Worm (Caenorhabditis elegans) whole organism, mixed stage, embryonic: ENCODE results near the gene add-2.

ENCODE experiments used
- M03D4.4 ChIP-seq: sonication (generic microtip); optimal IDR thresholded peaks from 2 replicates; lab custom pipeline; 2017; ENCODE audit warnings: mild to moderate bottlenecking, missing genetic modification characterization, missing compliant biosample characterization
- bed-3 ChIP-seq: fragments of 200-800 bp; sonication (Bioruptor generic); optimal IDR thresholded peaks from 3 replicates; lab custom pipeline; 2018; ENCODE audit warnings: mild to moderate bottlenecking, missing genetic modification characterization, moderate library complexity, missing compliant biosample characterization
- blmp-1 ChIP-seq: fragments of 150-350 bp; optimal IDR thresholded peaks from 2 replicates; lab custom pipeline; 2014; ENCODE audit warnings: missing biosample characterization, missing genetic modification characterization
- ceh-39 ChIP-seq: fragments of 150-350 bp; optimal IDR thresholded peaks from 2 replicates; lab custom pipeline; 2014; ENCODE audit warnings: missing biosample characterization, missing genetic modification characterization
- ceh-43 ChIP-seq: fragments of 200-800 bp; sonication (Bioruptor generic); optimal IDR thresholded peaks from 2 replicates; lab custom pipeline; 2018; ENCODE audit warnings: mild to moderate bottlenecking, missing genetic modification characterization, moderate library complexity, missing compliant biosample characterization
- ceh-83 ChIP-seq: fragments of 200-800 bp; sonication (Bioruptor generic); optimal IDR thresholded peaks from 2 replicates; lab custom pipeline; 2018; ENCODE audit warnings: mild to moderate bottlenecking, missing genetic modification characterization, missing compliant biosample characterization
- ces-1 ChIP-seq: fragments of 150-350 bp; optimal IDR thresholded peaks from 2 replicates; lab custom pipeline; 2014; ENCODE audit warnings: missing biosample characterization, missing genetic modification reagents, missing genetic modification characterization
- cnd-1 ChIP-seq: fragments of 200-800 bp; sonication (Bioruptor generic); optimal IDR thresholded peaks from 2 replicates; lab custom pipeline; 2018; ENCODE audit warnings: mild to moderate bottlenecking, missing genetic modification characterization, missing compliant biosample characterization
- drap-1 ChIP-seq: fragments of 200-800 bp; sonication (Bioruptor generic); optimal IDR thresholded peaks from 3 replicates; lab custom pipeline; 2018; ENCODE audit warnings: mild to moderate bottlenecking, missing genetic modification characterization, missing compliant biosample characterization
- elt-1 ChIP-seq: sonication (generic microtip); optimal IDR thresholded peaks from 2 replicates; lab custom pipeline; 2017; ENCODE audit warnings: missing genetic modification characterization, mild to moderate bottlenecking, missing compliant biosample characterization, antibody characterized with exemption, moderate library complexity, borderline replicate concordance; ENCODE audit not compliant: insufficient read depth
- elt-3 ChIP-seq: fragments of 150-350 bp; optimal IDR thresholded peaks from 2 replicates; lab custom pipeline; 2014; ENCODE audit warnings: missing biosample characterization, missing genetic modification characterization
- flh-1 ChIP-seq: fragments of 200-800 bp; sonication (Bioruptor generic); optimal IDR thresholded peaks from 2 replicates; lab custom pipeline; 2018; ENCODE audit warnings: mild to moderate bottlenecking, missing genetic modification characterization, moderate library complexity, missing compliant biosample characterization
- ham-2 ChIP-seq: fragments of 200-800 bp; sonication (Bioruptor generic); optimal IDR thresholded peaks from 2 replicates; lab custom pipeline; 2018; ENCODE audit warnings: mild to moderate bottlenecking, missing genetic modification characterization, missing compliant biosample characterization
- hlh-1 ChIP-seq: fragments of 150-350 bp; optimal IDR thresholded peaks from 2 replicates; lab custom pipeline; 2014; ENCODE audit warnings: missing biosample characterization, missing genetic modification reagents, missing genetic modification characterization
- lin-13 ChIP-seq: fragments of 150-350 bp; optimal IDR thresholded peaks from 2 replicates; lab custom pipeline; 2014; ENCODE audit warnings: missing biosample characterization, missing genetic modification characterization
- lin-32 ChIP-seq: fragments of 200-800 bp; sonication (Bioruptor generic); optimal IDR thresholded peaks from 2 replicates; lab custom pipeline; 2018; ENCODE audit warnings: mild to moderate bottlenecking, missing genetic modification characterization, missing compliant biosample characterization
- lsy-2 ChIP-seq: fragments of 150-350 bp; optimal IDR thresholded peaks from 2 replicates; lab custom pipeline; 2014; ENCODE audit warnings: missing biosample characterization, missing genetic modification characterization
- mep-1 ChIP-seq: fragments of 150-350 bp; optimal IDR thresholded peaks from 2 replicates; lab custom pipeline; 2017; ENCODE audit warnings: missing biosample characterization, missing genetic modification reagents, missing genetic modification characterization, inconsistent platforms
- mls-2 ChIP-seq: sonication (generic microtip); optimal IDR thresholded peaks from 2 replicates; lab custom pipeline; 2016; ENCODE audit warnings: mild to moderate bottlenecking, missing genetic modification characterization, moderate library complexity, missing compliant biosample characterization
- nhr-12 ChIP-seq: fragments of 150-350 bp; optimal IDR thresholded peaks from 2 replicates; lab custom pipeline; 2014; ENCODE audit warnings: missing biosample characterization, missing genetic modification characterization
- nhr-2 ChIP-seq: fragments of 150-350 bp; optimal IDR thresholded peaks from 2 replicates; lab custom pipeline; 2014; ENCODE audit warnings: missing biosample characterization, missing genetic modification characterization
- nhr-237 ChIP-seq: fragments of 150-350 bp; optimal IDR thresholded peaks from 2 replicates; lab custom pipeline; 2014; ENCODE audit warnings: missing biosample characterization, missing genetic modification characterization
- pha-4 ChIP-seq: fragments of 150-350 bp; optimal IDR thresholded peaks from 2 replicates; lab custom pipeline; 2018; ENCODE audit warnings: missing biosample characterization, missing genetic modification reagents, missing genetic modification characterization
- sem-2 ChIP-seq: fragments of 200-800 bp; sonication (Bioruptor generic); optimal IDR thresholded peaks from 2 replicates; lab custom pipeline; 2018; ENCODE audit warnings: mild to moderate bottlenecking, missing genetic modification characterization, missing compliant biosample characterization
- sptf-1 ChIP-seq: sonication (generic microtip); optimal IDR thresholded peaks from 2 replicates; lab custom pipeline; 2017; ENCODE audit warnings: mild to moderate bottlenecking, missing genetic modification characterization, moderate library complexity, missing compliant biosample characterization
- unc-120 ChIP-seq: sonication (generic microtip); optimal IDR thresholded peaks from 2 replicates; lab custom pipeline; 2017; ENCODE audit warnings: missing genetic modification characterization, missing compliant biosample characterization; ENCODE audit not compliant: poor library complexity, severe bottlenecking
- unc-39 ChIP-seq: fragments of 150-350 bp; optimal IDR thresholded peaks from 2 replicates; lab custom pipeline; 2014; ENCODE audit warnings: missing biosample characterization, missing genetic modification characterization
- ztf-11 ChIP-seq: fragments of 150-350 bp; optimal IDR thresholded peaks from 2 replicates; lab custom pipeline; 2014; ENCODE audit warnings: missing biosample characterization, missing genetic modification characterization

Gene add-2

DNA sequence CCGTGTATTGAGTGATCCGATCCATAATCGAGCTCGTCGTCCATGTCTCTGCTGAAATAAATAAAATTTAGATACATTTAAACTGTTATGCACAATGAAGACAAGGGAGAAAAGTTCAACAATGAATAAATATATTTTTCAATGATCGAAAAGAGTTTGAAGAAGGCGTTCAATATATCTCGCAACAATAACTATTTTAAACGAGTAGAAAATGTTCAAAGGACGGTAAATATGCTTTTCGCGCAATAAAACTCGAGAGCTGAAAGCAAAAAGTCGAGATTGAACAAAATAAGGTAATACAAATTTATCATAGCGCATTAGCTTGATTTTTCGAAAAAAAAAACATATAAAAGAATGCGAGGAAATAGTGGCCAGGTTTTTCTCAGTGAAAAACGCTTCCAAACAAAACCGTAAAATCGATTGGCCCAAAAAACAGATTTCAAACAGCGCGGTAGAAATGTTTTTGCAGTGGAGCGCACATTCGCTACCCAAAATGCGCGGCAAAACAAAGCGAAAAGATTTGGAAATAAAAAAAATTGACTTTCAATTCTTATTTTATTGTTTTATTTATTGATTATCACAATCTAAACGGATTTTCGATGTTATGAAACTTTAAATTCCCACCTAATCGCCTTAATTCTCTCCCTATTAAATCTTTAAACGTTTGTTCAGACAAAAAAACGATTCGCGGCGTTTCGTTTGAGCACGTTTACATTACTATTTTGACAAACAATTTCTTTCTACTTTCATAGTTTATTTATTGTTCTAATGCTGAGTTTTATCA, 27.8 kb upstream of the add-2 start, which contains the start of the genes kup-1 and F10C2.4:
Gene kup-1, minus strand, starts transcription at position 51 of the 784 bp plus-strand sequence.
Gene F10C2.4, plus strand, starts transcription at position 734 of the 784 bp plus-strand sequence.
- TF ChIP-seq ztf-11 (tag; lab: Kevin White, UChicago) (no peak), lin-13 (tag; lab: Kevin White, UChicago) (no peak), ceh-83 (no peak), mep-1 (tag; lab: Kevin White, UChicago) (peak; percentile 53), flh-1 (GFP tag; lab: Kevin White, UChicago) (no peak), ces-1 (GFP tag; lab: Kevin White, UChicago) (no peak), sem-2 (GFP tag; lab: Kevin White, UChicago) (no peak), bed-3 (GFP tag; lab: Kevin White, UChicago) (no peak), nhr-2 (tag; lab: Kevin White, UChicago) (peak; percentile 13), nhr-237 (tag; lab: Kevin White, UChicago) (peak; percentile 5), blmp-1 (tag; lab: Kevin White, UChicago) (no peak), ceh-39 (tag; lab: Kevin White, UChicago) (peak; percentile 61), unc-120 (no peak), lin-32 (GFP tag; lab: Kevin White, UChicago) (no peak), elt-1 (no peak), lsy-2 (tag; lab: Kevin White, UChicago) (peak; percentile 39)

ce11 chrV:12039755-12040154, 26.5 kb upstream of the add-2 start:
- TF ChIP-seq ceh-43 (GFP tag; lab: Kevin White, UChicago) (peak; percentile 51), nhr-2 (tag; lab: Kevin White, UChicago) (peak; percentile 74), ces-1 (GFP tag; lab: Kevin White, UChicago) (no peak), mls-2 (tag; lab: Kevin White, UChicago) (peak; percentile 39)
- TF ChIP-seq, all 35 proteins: peak for 3

DNA sequence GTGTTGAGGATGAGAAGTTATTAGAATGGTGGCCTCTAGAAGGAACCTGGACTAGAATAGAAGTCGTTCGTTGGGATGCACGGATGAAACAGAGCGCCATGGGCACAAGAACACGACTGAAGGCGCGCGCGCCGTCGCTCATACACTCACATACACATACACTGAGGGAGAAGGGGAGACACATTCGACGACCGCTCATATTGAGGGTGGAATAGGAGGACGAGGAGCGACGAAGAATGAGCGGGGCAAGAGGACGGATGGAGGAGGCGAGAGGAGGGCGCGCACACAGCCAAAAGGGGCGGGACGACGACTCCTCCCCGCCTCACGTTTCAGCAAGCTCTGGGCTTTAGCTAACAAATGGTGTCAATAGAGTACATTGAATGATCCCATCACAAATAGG, 25.6 kb upstream of the add-2 start:
- TF ChIP-seq ham-2 (GFP tag; lab: Kevin White, UChicago) (peak; percentile 70), M03D4.4 (tag; lab: Kevin White, UChicago) (peak; percentile 12), unc-120 (peak; percentile 34), nhr-12 (no peak), pha-4 (tag; lab: Kevin White, UChicago) (peak; percentile 35), mls-2 (tag; lab: Kevin White, UChicago) (peak; percentile 50), cnd-1 (tag; lab: Kevin White, UChicago) (no peak)
- TF ChIP-seq, all 35 proteins: peak for 5

DNA sequence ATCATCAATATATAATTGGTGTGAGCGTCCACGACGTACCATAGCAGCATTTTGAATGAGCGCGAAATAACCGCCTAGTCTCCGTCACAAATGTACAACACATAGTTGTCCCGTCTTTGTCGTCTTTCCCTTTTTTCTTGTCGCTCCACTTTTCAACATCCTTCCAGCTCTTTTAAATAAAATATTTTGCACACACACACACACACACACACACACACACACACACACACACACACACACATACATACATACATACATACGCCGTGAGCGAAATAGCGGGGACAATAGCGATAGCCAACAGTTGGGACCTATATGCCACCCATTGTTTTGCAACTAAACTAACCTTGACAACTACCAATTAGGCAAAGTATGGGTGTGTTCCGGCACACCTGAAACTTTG, 25.1 kb upstream of the add-2 start:
- TF ChIP-seq ceh-83 (peak; percentile 76), elt-3 (tag; lab: Kevin White, UChicago) (no peak), sem-2 (GFP tag; lab: Kevin White, UChicago) (peak; percentile 10)

ce11 chrV:12037889-12038288, 24.7 kb upstream of the add-2 start:
- TF ChIP-seq lin-13 (tag; lab: Kevin White, UChicago) (no peak), sptf-1 (tag; lab: Kevin White, UChicago) (no peak), lin-32 (GFP tag; lab: Kevin White, UChicago) (no peak), bed-3 (GFP tag; lab: Kevin White, UChicago) (no peak), pha-4 (tag; lab: Kevin White, UChicago) (no peak), mep-1 (tag; lab: Kevin White, UChicago) (no peak), unc-39 (tag; lab: Kevin White, UChicago) (no peak), M03D4.4 (tag; lab: Kevin White, UChicago) (no peak), sem-2 (GFP tag; lab: Kevin White, UChicago) (no peak), mls-2 (tag; lab: Kevin White, UChicago) (no peak), elt-1 (no peak), drap-1 (GFP tag; lab: Kevin White, UChicago) (no peak)

DNA sequence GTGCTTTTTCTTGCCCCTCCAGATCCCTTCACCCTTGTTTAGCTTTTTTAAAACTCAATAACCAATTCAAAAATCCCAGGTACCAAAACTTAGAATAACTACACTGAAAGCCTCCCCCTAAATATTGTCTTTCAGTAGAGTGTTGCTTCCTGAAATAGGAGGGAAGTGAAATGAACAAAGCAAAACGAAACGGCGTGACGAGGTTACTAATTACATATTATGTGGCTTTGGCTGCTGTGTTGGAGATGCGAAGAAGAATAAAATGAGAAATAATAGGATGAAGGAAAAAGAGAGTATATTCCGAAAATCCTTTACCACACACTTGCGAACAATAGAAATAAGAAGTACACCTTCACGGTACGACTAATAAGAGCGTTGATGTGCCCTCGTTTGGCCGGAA, 22.9 kb upstream of the add-2 start:
- no peak for TF ChIP-seq mls-2 (tag; lab: Kevin White, UChicago)
- no peak for TF ChIP-seq elt-1
- no peak for TF ChIP-seq hlh-1 (tag; lab: Kevin White, UChicago)
- TF ChIP-seq mep-1 (tag; lab: Kevin White, UChicago): no peak
- no peak for TF ChIP-seq lin-13 (tag; lab: Kevin White, UChicago)
- peak; percentile 67 for TF ChIP-seq ces-1 (GFP tag; lab: Kevin White, UChicago)
- TF ChIP-seq ceh-43 (GFP tag; lab: Kevin White, UChicago): no peak
- no peak for TF ChIP-seq blmp-1 (tag; lab: Kevin White, UChicago)
